Worm (Caenorhabditis elegans) whole organism, early embryonic: Measurements from ENCODE around the gene casy-1.

Experiments
- B0310.2 ChIP-seq: sonication (generic microtip); optimal IDR thresholded peaks from 2 replicates; lab custom pipeline; 2016; ENCODE audit warnings: mild to moderate bottlenecking, missing genetic modification characterization, missing compliant biosample characterization
- F13C5.2 ChIP-seq: sonication (generic microtip); optimal IDR thresholded peaks from 2 replicates; lab custom pipeline; 2017; ENCODE audit warnings: mild to moderate bottlenecking, missing genetic modification characterization, inconsistent platforms, missing compliant biosample characterization
- aly-1 ChIP-seq: sonication (generic microtip); optimal IDR thresholded peaks from 2 replicates; lab custom pipeline; 2016; ENCODE audit warnings: missing genetic modification characterization, missing compliant biosample characterization
- ama-1 ChIP-seq: fragments of 150-350 bp; optimal IDR thresholded peaks from 2 replicates; lab custom pipeline; 2014
- ceh-13 ChIP-seq: fragments of 200-800 bp; sonication (Bioruptor generic); optimal IDR thresholded peaks from 2 replicates; lab custom pipeline; 2018; ENCODE audit warnings: mild to moderate bottlenecking, missing genetic modification characterization, missing compliant biosample characterization
- ceh-36 ChIP-seq: sonication (generic microtip); optimal IDR thresholded peaks from 2 replicates; lab custom pipeline; 2016; ENCODE audit warnings: missing genetic modification characterization, inconsistent platforms, missing compliant biosample characterization
- ets-7 ChIP-seq: sonication (generic microtip); optimal IDR thresholded peaks from 2 replicates; lab custom pipeline; 2016; ENCODE audit warnings: missing genotype, missing genetic modification characterization, missing compliant biosample characterization
- flt-1 ChIP-seq: fragments of 200-800 bp; sonication (Bioruptor generic); IDR thresholded peaks from 2 replicates; pipeline ENCODE4 v1.3.6; 2022; ENCODE audit warnings: missing genetic modification characterization, missing compliant biosample characterization
- hmbx-1 ChIP-seq: sonication (generic microtip); optimal IDR thresholded peaks from 2 replicates; lab custom pipeline; 2016; ENCODE audit warnings: mild to moderate bottlenecking, missing genetic modification characterization, missing compliant biosample characterization
- hmg-4 ChIP-seq: fragments of 200-800 bp; sonication (Bioruptor generic); optimal IDR thresholded peaks from 2 replicates; lab custom pipeline; 2018; ENCODE audit warnings: mild to moderate bottlenecking, missing genetic modification characterization, missing compliant biosample characterization
- hnd-1 ChIP-seq: sonication (generic microtip); optimal IDR thresholded peaks from 2 replicates; lab custom pipeline; 2016; ENCODE audit warnings: missing genetic modification characterization, missing compliant biosample characterization
- pes-1 ChIP-seq: fragments of 200-800 bp; sonication (Bioruptor generic); IDR thresholded peaks from 2 replicates; pipeline ENCODE4 v1.3.6; 2022; ENCODE audit warnings: missing genetic modification reagents, missing genetic modification characterization, missing compliant biosample characterization
- scrt-1 ChIP-seq: fragments of 200-800 bp; sonication (Bioruptor generic); IDR thresholded peaks from 2 replicates; pipeline ENCODE4 v1.3.6; 2022; ENCODE audit warnings: missing genetic modification characterization, missing compliant biosample characterization
- sea-1 ChIP-seq: fragments of 200-800 bp; sonication (Bioruptor generic); conservative IDR thresholded peaks from 2 replicates; pipeline ENCODE4 v1.3.6; 2022; ENCODE audit warnings: missing genetic modification characterization, missing compliant biosample characterization
- tbx-11 ChIP-seq: fragments of 200-800 bp; sonication (Bioruptor generic); IDR thresholded peaks from 2 replicates; pipeline ENCODE4 v1.3.6; 2022; ENCODE audit warnings: missing genetic modification characterization, missing compliant biosample characterization
- tbx-37 ChIP-seq: fragments of 200-800 bp; sonication (Bioruptor generic); conservative IDR thresholded peaks from 2 replicates; pipeline ENCODE4 v1.3.6; 2022; ENCODE audit warnings: missing genetic modification reagents, missing genetic modification characterization, missing compliant biosample characterization
- tra-4 ChIP-seq: sonication (generic microtip); optimal IDR thresholded peaks from 2 replicates; lab custom pipeline; 2017; ENCODE audit warnings: missing genetic modification characterization, missing compliant biosample characterization

Gene casy-1

ce11 chrII:5942593-5942992 lies 13.9 kb downstream of the casy-1 start, which contains the start of gene F28B12.1:
F28B12.1 (plus strand) TSS chrII:5942927.
- TF ChIP-seq pes-1 (GFP tag; lab: Robert Waterston, UW) = no peak
- TF ChIP-seq tbx-37 = no peak
- TF ChIP-seq hmbx-1 (tag; lab: Kevin White, UChicago) = no peak
- TF ChIP-seq aly-1 = no peak
- TF ChIP-seq tra-4 (tag; lab: Kevin White, UChicago) = no peak
- TF ChIP-seq scrt-1 (GFP tag; lab: Robert Waterston, UW) = no peak
- TF ChIP-seq ceh-13 (GFP tag; lab: Kevin White, UChicago) = no peak
- TF ChIP-seq hnd-1 (tag; lab: Kevin White, UChicago) = no peak
- no peak for TF ChIP-seq hmg-4 (GFP tag; lab: Kevin White, UChicago)
- no peak for TF ChIP-seq ceh-36 (tag; lab: Kevin White, UChicago)
- TF ChIP-seq tbx-11 (GFP tag; lab: Robert Waterston, UW) = no peak
- TF ChIP-seq flt-1 (GFP tag; lab: Robert Waterston, UW) = no peak
- TF ChIP-seq B0310.2 (tag; lab: Kevin White, UChicago) = no peak
- no peak for TF ChIP-seq F13C5.2
- no peak for TF ChIP-seq ets-7 (tag; lab: Kevin White, UChicago)

DNA sequence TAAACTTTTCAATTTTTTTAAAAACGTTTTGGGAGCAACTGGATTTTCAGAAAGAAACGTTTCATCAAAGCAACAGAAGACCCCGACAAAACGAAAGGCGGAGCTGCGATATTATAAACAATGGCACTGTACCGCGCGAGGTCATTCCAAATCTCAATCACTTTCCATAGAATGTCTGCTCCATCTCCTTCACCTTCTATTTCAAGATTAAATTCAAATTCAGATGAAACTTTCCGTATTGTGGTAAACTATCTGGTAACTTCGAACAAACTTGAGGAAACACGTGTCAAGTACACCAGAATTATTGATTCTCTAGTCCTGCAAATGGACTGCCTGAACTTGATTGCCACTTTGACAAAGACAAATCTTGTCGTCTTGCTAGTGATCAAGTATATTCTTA lies 15.7 kb downstream of the casy-1 start, which contains the start of gene F28B12.6:
Gene F28B12.6 (plus strand): TSS at position 49 of the 400 bp plus-strand sequence.
- no peak for TF ChIP-seq tbx-11 (GFP tag; lab: Robert Waterston, UW)
- TF ChIP-seq ama-1 (lab: Kevin White, UChicago) = peak; percentile 24

- TF ChIP-seq ama-1 (lab: Kevin White, UChicago) (no peak), B0310.2 (tag; lab: Kevin White, UChicago) (no peak), tbx-11 (GFP tag; lab: Robert Waterston, UW) (no peak), ceh-13 (GFP tag; lab: Kevin White, UChicago) (no peak), ceh-36 (tag; lab: Kevin White, UChicago) (no peak), tra-4 (tag; lab: Kevin White, UChicago) (no peak), hnd-1 (tag; lab: Kevin White, UChicago) (no peak), aly-1 (no peak), ets-7 (tag; lab: Kevin White, UChicago) (no peak), hmbx-1 (tag; lab: Kevin White, UChicago) (no peak), flt-1 (GFP tag; lab: Robert Waterston, UW) (no peak), scrt-1 (GFP tag; lab: Robert Waterston, UW) (no peak), F13C5.2 (no peak)
Measured at ce11 chrII:5936009-5936408, 20.5 kb downstream of the casy-1 start.

DNA sequence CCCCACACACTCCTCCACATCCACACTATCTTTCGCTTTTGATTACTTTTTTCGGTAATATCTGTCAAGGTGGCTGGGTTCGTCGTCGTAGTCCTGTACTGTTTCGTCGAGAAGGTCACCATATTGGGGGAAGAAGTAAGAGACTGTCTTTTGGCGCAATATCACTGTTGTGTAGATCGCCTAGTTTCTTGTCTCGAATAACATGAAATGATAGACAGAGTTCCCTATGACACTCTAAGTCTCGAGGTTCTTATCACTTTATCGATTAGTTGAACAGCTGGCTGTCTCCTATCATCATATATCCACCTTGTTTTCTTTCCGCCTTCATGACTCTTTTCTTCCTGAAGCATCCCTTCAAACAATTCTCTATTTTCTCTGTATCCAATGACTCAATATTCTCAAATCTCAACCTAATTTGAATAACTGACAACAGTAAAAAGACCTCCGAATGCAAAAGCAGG lies 22.5 kb downstream of the casy-1 start:
- TF ChIP-seq tra-4 (tag; lab: Kevin White, UChicago) = no peak
- no peak for TF ChIP-seq ceh-36 (tag; lab: Kevin White, UChicago)
- no peak for TF ChIP-seq aly-1
- no peak for TF ChIP-seq hnd-1 (tag; lab: Kevin White, UChicago)
- no peak for TF ChIP-seq B0310.2 (tag; lab: Kevin White, UChicago)
- no peak for TF ChIP-seq hmg-4 (GFP tag; lab: Kevin White, UChicago)
- no peak for TF ChIP-seq ceh-13 (GFP tag; lab: Kevin White, UChicago)
- no peak for TF ChIP-seq ets-7 (tag; lab: Kevin White, UChicago)
- no peak for TF ChIP-seq scrt-1 (GFP tag; lab: Robert Waterston, UW)
- no peak for TF ChIP-seq tbx-37
- TF ChIP-seq ama-1 (lab: Kevin White, UChicago) = no peak
- no peak for TF ChIP-seq tbx-11 (GFP tag; lab: Robert Waterston, UW)
- no peak for TF ChIP-seq pes-1 (GFP tag; lab: Robert Waterston, UW)

DNA sequence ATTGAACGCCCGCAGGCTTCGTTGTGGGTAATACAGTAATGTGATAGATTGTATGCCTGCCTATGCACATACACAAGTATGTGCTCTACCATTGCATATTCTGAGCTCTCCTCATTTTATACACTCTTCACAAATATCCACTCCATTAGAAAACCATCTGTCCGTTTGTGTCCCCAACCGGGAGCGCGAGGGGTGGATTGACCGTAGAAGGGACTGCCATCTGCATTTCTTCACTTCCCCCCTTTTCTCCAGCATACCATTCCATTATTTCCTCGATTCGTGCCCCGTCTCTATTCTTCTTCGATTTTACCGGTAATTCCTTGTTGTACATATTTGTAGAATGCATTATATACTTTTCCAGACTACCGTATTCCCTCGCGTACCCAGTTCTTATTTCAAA lies 23.4 kb downstream of the casy-1 start:
- TF ChIP-seq scrt-1 (GFP tag; lab: Robert Waterston, UW) = no peak
- TF ChIP-seq aly-1 = no peak
- TF ChIP-seq ets-7 (tag; lab: Kevin White, UChicago) = no peak
- peak; percentile 50 for TF ChIP-seq hmg-4 (GFP tag; lab: Kevin White, UChicago)
- TF ChIP-seq hnd-1 (tag; lab: Kevin White, UChicago) = no peak
- TF ChIP-seq ceh-36 (tag; lab: Kevin White, UChicago) = peak; percentile 24
- no peak for TF ChIP-seq tbx-11 (GFP tag; lab: Robert Waterston, UW)
- no peak for TF ChIP-seq B0310.2 (tag; lab: Kevin White, UChicago)
- TF ChIP-seq ceh-13 (GFP tag; lab: Kevin White, UChicago) = no peak
- no peak for TF ChIP-seq sea-1 (GFP tag; lab: Robert Waterston, UW)

- TF ChIP-seq pes-1 (GFP tag; lab: Robert Waterston, UW) (no peak), tra-4 (tag; lab: Kevin White, UChicago) (no peak), sea-1 (GFP tag; lab: Robert Waterston, UW) (no peak), scrt-1 (GFP tag; lab: Robert Waterston, UW) (no peak), F13C5.2 (no peak)
Measured at ce11 chrII:5931904-5932764, 24.3 kb downstream of the casy-1 start.

ce11 chrII:5931109-5931508 lies 25.4 kb downstream of the casy-1 start:
- TF ChIP-seq tbx-37 = no peak
- no peak for TF ChIP-seq hmbx-1 (tag; lab: Kevin White, UChicago)
- no peak for TF ChIP-seq aly-1
- no peak for TF ChIP-seq hmg-4 (GFP tag; lab: Kevin White, UChicago)
- no peak for TF ChIP-seq sea-1 (GFP tag; lab: Robert Waterston, UW)
- TF ChIP-seq ama-1 (lab: Kevin White, UChicago) = no peak
- no peak for TF ChIP-seq B0310.2 (tag; lab: Kevin White, UChicago)
- no peak for TF ChIP-seq tra-4 (tag; lab: Kevin White, UChicago)
